Worm (Caenorhabditis elegans) whole organism, early embryonic: Measurements from ENCODE around the gene paml-1.

Experiments used
- ama-1 ChIP-seq: fragments of 150-350 bp; optimal IDR thresholded peaks from 2 replicates; lab custom pipeline; 2014
- hnd-1 ChIP-seq: sonication (generic microtip); optimal IDR thresholded peaks from 2 replicates; lab custom pipeline; 2016; ENCODE audit warnings: missing genetic modification characterization, missing compliant biosample characterization
- tbx-11 ChIP-seq: fragments of 200-800 bp; sonication (Bioruptor generic); IDR thresholded peaks from 2 replicates; pipeline ENCODE4 v1.3.6; 2022; ENCODE audit warnings: missing genetic modification characterization, missing compliant biosample characterization

ce11 chrIII:10278826-10279225 lies 44.9 kb upstream of the paml-1 start, which contains the start of gene pad-2:
- TF ChIP-seq hnd-1 (no peak), ama-1 (lab: Kevin White, UChicago) (no peak), tbx-11 (GFP tag; lab: Robert Waterston, UW) (no peak)
